Fruit fly (Drosophila melanogaster): ENCODE results near the gene Uxs.

DNA sequence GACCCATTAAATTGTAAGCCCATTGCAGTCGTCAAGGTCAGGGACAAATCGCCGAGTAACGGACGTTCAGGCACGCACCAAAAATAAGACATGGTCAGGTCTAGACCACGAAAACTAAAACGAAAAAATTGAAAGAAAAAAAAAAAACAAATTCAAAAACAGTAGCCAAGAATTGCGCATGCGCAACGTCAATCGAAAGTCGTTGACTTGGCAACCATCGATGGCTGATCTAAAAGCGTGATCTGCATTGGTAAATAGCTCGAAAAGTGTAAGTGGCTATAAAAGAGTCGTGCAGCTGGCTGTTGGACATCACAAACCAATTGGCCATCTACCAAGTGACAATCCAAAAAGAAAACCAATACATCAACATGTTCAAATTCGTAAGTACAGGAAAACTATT is 41.1 kb downstream of the Uxs start, which contains the start of gene CG13678:
- TF ChIP-seq psq (optimal IDR thresholded peaks at IDR 0.05) (no peak), Myc (optimal IDR thresholded peaks at IDR 0.05) (no peak), Sin3A (optimal IDR thresholded peaks at IDR 0.05) (no peak), h (optimal IDR thresholded peaks at IDR 0.05) (no peak), ttk (optimal IDR thresholded peaks at IDR 0.05) (no peak)

Measured in Kc167 (cell line).